Worm (Caenorhabditis elegans) whole organism, mixed stage, embryonic: ENCODE results near the gene gtf-2F1.

Experiments
- lsy-2 ChIP-seq: fragments of 150-350 bp; optimal IDR thresholded peaks from 2 replicates; lab custom pipeline; 2014; ENCODE audit warnings: missing biosample characterization, missing genetic modification characterization
- nhr-12 ChIP-seq: fragments of 150-350 bp; optimal IDR thresholded peaks from 2 replicates; lab custom pipeline; 2014; ENCODE audit warnings: missing biosample characterization, missing genetic modification characterization
- snpc-4 ChIP-seq: fragments of 150-350 bp; optimal IDR thresholded peaks from 2 replicates; lab custom pipeline; 2014; ENCODE audit warnings: missing biosample characterization, missing genetic modification characterization

- no peak for TF ChIP-seq lsy-2 (tag; lab: Kevin White, UChicago)
- no peak for TF ChIP-seq snpc-4 (tag; lab: Kevin White, UChicago)
- TF ChIP-seq nhr-12 (tag; lab: Kevin White, UChicago), result no peak
Measured at ce11 chrII:4288572-4288971, 12.8 kb upstream of the gtf-2F1 start.
